Worm (Caenorhabditis elegans) whole organism, L4 larva: Measurements from ENCODE around the gene F28A12.10.

Experiments used
- ama-1 ChIP-seq: fragments of 150-350 bp; optimal IDR thresholded peaks from 2 replicates; lab custom pipeline; 2014; ENCODE audit warnings: inconsistent platforms, mixed read lengths
- fkh-10 ChIP-seq: fragments of 150-350 bp; optimal IDR thresholded peaks from 2 replicates; lab custom pipeline; 2014; ENCODE audit warnings: missing biosample characterization, missing genetic modification reagents, missing genetic modification characterization
- fos-1 ChIP-seq: fragments of 150-350 bp; optimal IDR thresholded peaks from 2 replicates; lab custom pipeline; 2014; ENCODE audit warnings: missing biosample characterization, missing genetic modification characterization
- gei-8 ChIP-seq: fragments of 200-800 bp; sonication (Bioruptor generic); optimal IDR thresholded peaks from 2 replicates; lab custom pipeline; 2018; ENCODE audit warnings: mild to moderate bottlenecking, missing genetic modification characterization, missing compliant biosample characterization
- lin-39 ChIP-seq: fragments of 150-350 bp; optimal IDR thresholded peaks from 2 replicates; lab custom pipeline; 2014; ENCODE audit warnings: missing biosample characterization, missing genetic modification reagents, missing genetic modification characterization
- nhr-48 ChIP-seq: sonication (generic microtip); optimal IDR thresholded peaks from 2 replicates; lab custom pipeline; 2016; ENCODE audit warnings: mild to moderate bottlenecking, missing genetic modification characterization, missing compliant biosample characterization
- tra-1 ChIP-seq: fragments of 200-800 bp; sonication (Bioruptor generic); IDR thresholded peaks from 2 replicates; pipeline ENCODE4 v1.3.6; 2022; ENCODE audit warnings: missing genetic modification reagents, missing genetic modification characterization, missing compliant biosample characterization
- unc-39 ChIP-seq: sonication (generic microtip); optimal IDR thresholded peaks from 2 replicates; lab custom pipeline; 2017; ENCODE audit warnings: missing biosample characterization, missing genetic modification characterization
- unc-62 ChIP-seq, 3 experiments: fragments of 150-350 bp in 1 of 3; sonication (generic microtip); optimal IDR thresholded peaks in 2 of 3; peaks in 1 of 3; 1 replicate in 1 of 3; 2 replicates in 2 of 3; lab custom pipeline; 2014 to 2017; ENCODE audit warnings: missing biosample characterization in 3 of 3, missing genetic modification characterization in 3 of 3, missing genetic modification reagents in 3 of 3, missing genotype in 1 of 3

- no peak for TF ChIP-seq gei-8 (GFP tag; lab: Kevin White, UChicago)
- peak; percentile 1 for TF ChIP-seq nhr-48 (tag; lab: Kevin White, UChicago)
- TF ChIP-seq lin-39 (tag; lab: Kevin White, UChicago), result no peak
- no peak for TF ChIP-seq unc-39 (tag; lab: Kevin White, UChicago)
- no peak for TF ChIP-seq fkh-10
- TF ChIP-seq ama-1 (lab: Kevin White, UChicago), result no peak
- peak; percentile 67 for TF ChIP-seq fos-1 (tag; lab: Kevin White, UChicago)
- peak in 1 of 2 experiments; percentile 92 for TF ChIP-seq unc-62 (GFP tag; optimal IDR thresholded peaks at IDR 0.05 in 1 of 2; lab: Kevin White, UChicago)
- no peak for TF ChIP-seq unc-62 (tag; optimal IDR thresholded peaks at IDR 0.05; lab: Kevin White, UChicago)
- no peak for TF ChIP-seq tra-1 (GFP tag; lab: Robert Waterston, UW)
Observed at ce11 chrV:8654460-8655419, 17.2 kb upstream of the F28A12.10 start.
